Worm (Caenorhabditis elegans): Measurements from ENCODE around the gene F28H7.7.

DNA sequence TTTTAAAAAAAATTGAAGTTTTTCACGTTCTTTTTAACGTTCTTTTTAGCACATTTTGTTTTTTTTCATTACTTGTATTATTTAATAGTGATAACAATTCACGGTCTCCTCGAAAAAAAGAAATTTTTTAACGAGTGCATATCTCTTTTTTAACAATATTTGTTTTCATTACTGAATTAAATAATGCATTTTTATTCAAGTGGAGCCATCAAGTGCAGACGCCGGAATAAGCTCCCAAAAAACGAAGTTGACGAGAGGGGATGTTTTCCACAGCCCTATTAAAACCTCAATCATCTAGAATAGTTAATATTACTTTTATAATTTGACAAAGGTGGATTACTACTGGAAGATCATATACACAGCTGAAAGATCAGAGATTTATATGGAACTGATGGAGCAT lies 2.7 kb upstream of the F28H7.7 start, which contains the start of gene irld-6:
- TF ChIP-seq tbx-2 (tag; optimal IDR thresholded peaks at IDR 0.05) (no peak), zip-4 (GFP tag; optimal IDR thresholded peaks at IDR 0.05) (no peak), nhr-12 (tag; optimal IDR thresholded peaks at IDR 0.05) (no peak), lin-14 (GFP tag; optimal IDR thresholded peaks at IDR 0.05) (no peak), lin-39 (tag; optimal IDR thresholded peaks at IDR 0.05) (no peak), nhr-237 (tag; optimal IDR thresholded peaks at IDR 0.05) (no peak)

All from whole organism, L1 larva.